Worm (Caenorhabditis elegans) whole organism, L4/young adult: ENCODE measurements around the gene C31B8.1.

ENCODE experiments used
- W03F9.2 ChIP-seq: fragments of 150-350 bp; optimal IDR thresholded peaks from 2 replicates; lab custom pipeline; 2014; ENCODE audit warnings: missing biosample characterization, missing genetic modification characterization
- dao-5 ChIP-seq: sonication (generic microtip); optimal IDR thresholded peaks from 2 replicates; lab custom pipeline; 2016; ENCODE audit warnings: missing genotype, missing genetic modification characterization, moderate library complexity, missing compliant biosample characterization
- him-1 ChIP-seq: sonication (generic microtip); optimal IDR thresholded peaks from 2 replicates; lab custom pipeline; 2016; ENCODE audit warnings: missing genotype, missing genetic modification reagents, missing genetic modification characterization, missing compliant biosample characterization

ce11 chrV:2888681-2889080 is 42.7 kb upstream of the C31B8.1 start, which contains the start of gene srw-4:
- no peak for TF ChIP-seq him-1
- TF ChIP-seq W03F9.2 (tag; lab: Kevin White, UChicago): no peak
- TF ChIP-seq dao-5 (tag; lab: Kevin White, UChicago): no peak
